Worm (Caenorhabditis elegans) whole organism, young adult: ENCODE data around the gene F38E1.10.
A peak's percentile ranks its signal among the peaks of the same experiment; 100 is the strongest.

Source experiments
- B0019.2 ChIP-seq: fragments of 200-800 bp; sonication (Bioruptor generic); conservative IDR thresholded peaks from 2 replicates; pipeline ENCODE4 v1.3.6; 2022; ENCODE audit warnings: missing genetic modification reagents, missing genetic modification characterization, missing compliant biosample characterization
- B0336.3 ChIP-seq: fragments of 200-800 bp; sonication (Bioruptor generic); IDR thresholded peaks from 2 replicates; pipeline ENCODE4 v1.3.6; 2022; ENCODE audit warnings: missing genetic modification characterization, missing compliant biosample characterization
- D2030.7 ChIP-seq: fragments of 200-800 bp; sonication (Bioruptor generic); IDR thresholded peaks from 2 replicates; pipeline ENCODE4 v1.3.6; 2022; ENCODE audit warnings: missing genetic modification reagents, missing genetic modification characterization, missing compliant biosample characterization
- T07F8.4 ChIP-seq: sonication (generic microtip); optimal IDR thresholded peaks from 2 replicates; lab custom pipeline; 2016; ENCODE audit warnings: mild to moderate bottlenecking, missing genetic modification characterization, moderate library complexity, missing compliant biosample characterization
- T26A5.8 ChIP-seq: sonication (generic microtip); optimal IDR thresholded peaks from 2 replicates; lab custom pipeline; 2016; ENCODE audit warnings: missing genetic modification characterization, missing compliant biosample characterization
- Y53G8AR.9 ChIP-seq: fragments of 200-800 bp; sonication (Bioruptor generic); conservative IDR thresholded peaks from 2 replicates; pipeline ENCODE4 v1.3.6; 2022; ENCODE audit warnings: missing genetic modification reagents, missing genetic modification characterization, missing compliant biosample characterization
- Y79H2A.3 ChIP-seq: fragments of 200-800 bp; sonication (Bioruptor generic); conservative IDR thresholded peaks from 2 replicates; pipeline ENCODE4 v1.3.6; 2022; ENCODE audit warnings: missing genetic modification reagents, missing genetic modification characterization, missing compliant biosample characterization
- Y95B8A.8 ChIP-seq: fragments of 200-800 bp; sonication (Bioruptor generic); IDR thresholded peaks from 2 replicates; pipeline ENCODE4 v1.3.6; 2022; ENCODE audit warnings: missing genetic modification reagents, missing genetic modification characterization, missing compliant biosample characterization
- ZK185.1 ChIP-seq: sonication (generic microtip); optimal IDR thresholded peaks from 2 replicates; lab custom pipeline; 2016; ENCODE audit warnings: mild to moderate bottlenecking, missing genetic modification characterization, missing compliant biosample characterization; ENCODE audit not compliant: poor library complexity, severe bottlenecking
- ama-1 ChIP-seq, 3 experiments: fragments of 150-350 bp in 1 of 3; sonication (generic microtip) in 2 of 3; optimal IDR thresholded peaks; 2 replicates each; lab custom pipeline; 2014 to 2018; ENCODE audit warnings: missing biosample characterization in 2 of 3, missing genetic modification characterization in 2 of 3, missing genetic modification reagents in 2 of 3
- aptf-2 ChIP-seq: fragments of 200-800 bp; sonication (Bioruptor generic); conservative IDR thresholded peaks from 2 replicates; pipeline ENCODE4 v1.3.6; 2022; ENCODE audit warnings: missing genetic modification reagents, missing genetic modification characterization, missing compliant biosample characterization
- aptf-3 ChIP-seq: fragments of 200-800 bp; sonication (Bioruptor generic); IDR thresholded peaks from 2 replicates; pipeline ENCODE4 v1.3.6; 2022; ENCODE audit warnings: missing genetic modification characterization, missing compliant biosample characterization
- atf-7 ChIP-seq: sonication (generic microtip); optimal IDR thresholded peaks from 2 replicates; lab custom pipeline; 2017; ENCODE audit warnings: mild to moderate bottlenecking, missing genetic modification characterization, missing compliant biosample characterization
- attf-3 ChIP-seq: fragments of 200-800 bp; sonication (Bioruptor generic); conservative IDR thresholded peaks from 2 replicates; pipeline ENCODE4 v1.3.6; 2022; ENCODE audit warnings: missing genetic modification reagents, missing genetic modification characterization, missing compliant biosample characterization
- cebp-1 ChIP-seq, 2 experiments: fragments of 200-800 bp in 1 of 2; sonication (Bioruptor generic) in 1 of 2; sonication (generic microtip) in 1 of 2; IDR thresholded peaks in 1 of 2; optimal IDR thresholded peaks in 1 of 2; 2 replicates each; pipeline versions ENCODE4 v1.3.6 to Lab custom; 2017 to 2022; ENCODE audit warnings: missing compliant biosample characterization in 2 of 2, missing genetic modification characterization in 2 of 2, mild to moderate bottlenecking in 1 of 2, missing genetic modification reagents in 1 of 2, moderate library complexity in 1 of 2
- ceh-100 ChIP-seq: fragments of 200-800 bp; sonication (Bioruptor generic); IDR thresholded peaks from 2 replicates; pipeline ENCODE4 v1.3.6; 2022; ENCODE audit warnings: missing genetic modification reagents, missing genetic modification characterization, missing compliant biosample characterization
- ceh-91 ChIP-seq: fragments of 200-800 bp; sonication (Bioruptor generic); IDR thresholded peaks from 2 replicates; pipeline ENCODE4 v1.3.6; 2022; ENCODE audit warnings: missing genetic modification reagents, missing genetic modification characterization, missing compliant biosample characterization
- chd-7 ChIP-seq: sonication (generic microtip); optimal IDR thresholded peaks from 2 replicates; lab custom pipeline; 2016; ENCODE audit warnings: mild to moderate bottlenecking, missing genetic modification characterization, moderate library complexity, missing compliant biosample characterization
- die-1 ChIP-seq: sonication (generic microtip); optimal IDR thresholded peaks from 2 replicates; lab custom pipeline; 2016; ENCODE audit warnings: missing genotype, mild to moderate bottlenecking, missing genetic modification characterization, missing compliant biosample characterization
- dpl-1 ChIP-seq: fragments of 150-350 bp; optimal IDR thresholded peaks from 2 replicates; lab custom pipeline; 2014; ENCODE audit warnings: missing biosample characterization, missing genetic modification reagents, missing genetic modification characterization
- efl-1 ChIP-seq: fragments of 150-350 bp; optimal IDR thresholded peaks from 2 replicates; lab custom pipeline; 2014; ENCODE audit warnings: missing biosample characterization, missing genetic modification reagents, missing genetic modification characterization
- egl-44 ChIP-seq: fragments of 200-800 bp; sonication (Bioruptor generic); IDR thresholded peaks from 2 replicates; pipeline ENCODE4 v1.3.6; 2022; ENCODE audit warnings: missing genetic modification reagents, missing genetic modification characterization, missing compliant biosample characterization
- ekl-4 ChIP-seq: fragments of 200-800 bp; sonication (Bioruptor generic); IDR thresholded peaks from 2 replicates; pipeline ENCODE4 v1.3.6; 2022; ENCODE audit warnings: missing genetic modification reagents, missing genetic modification characterization, missing compliant biosample characterization
- ets-4 ChIP-seq: fragments of 200-800 bp; sonication (Bioruptor generic); optimal IDR thresholded peaks from 2 replicates; lab custom pipeline; 2018; ENCODE audit warnings: mild to moderate bottlenecking, missing genetic modification characterization, missing compliant biosample characterization
- gei-17 ChIP-seq: fragments of 200-800 bp; sonication (Bioruptor generic); optimal IDR thresholded peaks from 2 replicates; lab custom pipeline; 2018; ENCODE audit warnings: mild to moderate bottlenecking, missing genetic modification characterization, missing compliant biosample characterization
- hrde-1 ChIP-seq: sonication (generic microtip); optimal IDR thresholded peaks from 2 replicates; lab custom pipeline; 2016; ENCODE audit warnings: missing genetic modification characterization, mild to moderate bottlenecking, missing compliant biosample characterization, moderate library complexity, missing genotype, missing genetic modification reagents, borderline replicate concordance
- lsy-27 ChIP-seq: sonication (generic microtip); optimal IDR thresholded peaks from 2 replicates; lab custom pipeline; 2017; ENCODE audit warnings: missing genetic modification characterization, mild to moderate bottlenecking, missing compliant biosample characterization, antibody characterized with exemption, missing genotype, borderline replicate concordance; ENCODE audit not compliant: insufficient read depth
- madf-10 ChIP-seq: sonication (generic microtip); optimal IDR thresholded peaks from 2 replicates; lab custom pipeline; 2016; ENCODE audit warnings: mild to moderate bottlenecking, missing genetic modification characterization, missing compliant biosample characterization
- madf-3 ChIP-seq: fragments of 200-800 bp; sonication (Bioruptor generic); IDR thresholded peaks from 2 replicates; pipeline ENCODE4 v1.3.6; 2022; ENCODE audit warnings: missing genetic modification reagents, missing genetic modification characterization, missing compliant biosample characterization
- mcd-1 ChIP-seq: fragments of 200-800 bp; sonication (Bioruptor generic); IDR thresholded peaks from 2 replicates; pipeline ENCODE4 v1.3.6; 2022; ENCODE audit warnings: missing genetic modification reagents, missing genetic modification characterization, missing compliant biosample characterization
- mel-28 ChIP-seq: sonication (generic microtip); optimal IDR thresholded peaks from 2 replicates; lab custom pipeline; 2016; ENCODE audit warnings: borderline replicate concordance, mild to moderate bottlenecking, missing genetic modification characterization, missing compliant biosample characterization
- mxl-1 ChIP-seq: sonication (generic microtip); optimal IDR thresholded peaks from 2 replicates; lab custom pipeline; 2016; ENCODE audit warnings: missing genetic modification characterization, missing compliant biosample characterization
- nfya-1 ChIP-seq: sonication (generic microtip); optimal IDR thresholded peaks from 2 replicates; lab custom pipeline; 2017; ENCODE audit warnings: antibody characterized with exemption, missing compliant biosample characterization, missing genetic modification characterization, borderline replicate concordance; ENCODE audit not compliant: insufficient read depth
- nfya-2 ChIP-seq: fragments of 200-800 bp; sonication (Bioruptor generic); IDR thresholded peaks from 2 replicates; pipeline ENCODE4 v1.3.6; 2022; ENCODE audit warnings: missing genetic modification reagents, missing genetic modification characterization, missing compliant biosample characterization
- nhr-120 ChIP-seq: fragments of 200-800 bp; sonication (Bioruptor generic); IDR thresholded peaks from 2 replicates; pipeline ENCODE4 v1.3.6; 2022; ENCODE audit warnings: missing genetic modification characterization, missing compliant biosample characterization
- rec-8 ChIP-seq, 2 experiments: sonication (generic microtip); optimal IDR thresholded peaks; 2 replicates each; lab custom pipeline; 2016; ENCODE audit warnings: mild to moderate bottlenecking in 2 of 2, missing genetic modification characterization in 2 of 2, missing genetic modification reagents in 2 of 2, missing genotype in 2 of 2, missing biosample characterization in 1 of 2, missing compliant biosample characterization in 1 of 2, moderate library complexity in 1 of 2
- rpc-1 ChIP-seq, 2 experiments: fragments of 150-350 bp in 1 of 2; sonication (generic microtip) in 1 of 2; optimal IDR thresholded peaks; 2 replicates each; lab custom pipeline; 2014 to 2018; ENCODE audit warnings: missing biosample characterization in 1 of 2, missing genetic modification characterization in 1 of 2, missing genetic modification reagents in 1 of 2, missing genotype in 1 of 2
- sea-2 ChIP-seq: fragments of 200-800 bp; sonication (Bioruptor generic); IDR thresholded peaks from 2 replicates; pipeline ENCODE4 v1.3.6; 2022; ENCODE audit warnings: missing genetic modification characterization, missing compliant biosample characterization
- snpc-1.3 ChIP-seq: sonication (generic microtip); optimal IDR thresholded peaks from 2 replicates; lab custom pipeline; 2017; ENCODE audit warnings: missing genetic modification characterization, mild to moderate bottlenecking, missing compliant biosample characterization, antibody characterized with exemption, moderate library complexity, missing genotype, missing genetic modification reagents; ENCODE audit not compliant: insufficient read depth
- tbp1 ChIP-seq: fragments of 200-800 bp; sonication (Bioruptor generic); optimal IDR thresholded peaks from 2 replicates; lab custom pipeline; 2018; ENCODE audit warnings: mild to moderate bottlenecking, missing genetic modification characterization, missing compliant biosample characterization
- tbx-9 ChIP-seq: sonication (generic microtip); optimal IDR thresholded peaks from 2 replicates; lab custom pipeline; 2016; ENCODE audit warnings: borderline replicate concordance, missing genetic modification characterization, inconsistent platforms, missing compliant biosample characterization
- zfh-2 ChIP-seq: fragments of 200-800 bp; sonication (Bioruptor generic); conservative IDR thresholded peaks from 2 replicates; pipeline ENCODE4 v1.3.6; 2022; ENCODE audit warnings: missing genetic modification reagents, missing genetic modification characterization, missing compliant biosample characterization
- ztf-18 ChIP-seq: sonication (generic microtip); optimal IDR thresholded peaks from 2 replicates; lab custom pipeline; 2016; ENCODE audit warnings: missing genotype, mild to moderate bottlenecking, missing genetic modification characterization, missing compliant biosample characterization
- ztf-25 ChIP-seq: fragments of 200-800 bp; sonication (Bioruptor generic); IDR thresholded peaks from 2 replicates; pipeline ENCODE4 v1.3.6; 2022; ENCODE audit warnings: missing genetic modification reagents, missing genetic modification characterization, missing compliant biosample characterization
- ztf-26 ChIP-seq: sonication (generic microtip); optimal IDR thresholded peaks from 2 replicates; lab custom pipeline; 2017; ENCODE audit warnings: missing genetic modification characterization, missing compliant biosample characterization
- ztf-28 ChIP-seq: fragments of 200-800 bp; sonication (Bioruptor generic); IDR thresholded peaks from 2 replicates; pipeline ENCODE4 v1.3.6; 2022; ENCODE audit warnings: missing genetic modification reagents, missing genetic modification characterization, missing compliant biosample characterization
- ztf-6 ChIP-seq: fragments of 200-800 bp; sonication (Bioruptor generic); IDR thresholded peaks from 2 replicates; pipeline ENCODE4 v1.3.6; 2022; ENCODE audit warnings: missing genetic modification reagents, missing genetic modification characterization, missing compliant biosample characterization

F38E1.10 gene

ce11 chrV:8359113-8359564 lies 16.2 kb downstream of the F38E1.10 start, which contains the start of gene mpdu-1:
Gene mpdu-1, minus strand, starts transcription at chrV:8359163.
- TF ChIP-seq ceh-91 (GFP tag; lab: Robert Waterston, UW) (no peak), die-1 (tag; lab: Kevin White, UChicago) (no peak), lsy-27 (tag; lab: Kevin White, UChicago) (no peak), dpl-1 (GFP tag; lab: Kevin White, UChicago) (peak; percentile 28), rec-8 (tag; optimal IDR thresholded peaks at IDR 0.05; lab: Kevin White, UChicago) (no peak), nfya-1 (tag; lab: Kevin White, UChicago) (no peak), nfya-2 (no peak), rpc-1 (optimal IDR thresholded peaks at IDR 0.05; lab: Kevin White, UChicago) (no peak), rpc-1 (tag; optimal IDR thresholded peaks at IDR 0.05; lab: Kevin White, UChicago) (no peak), mel-28 (tag; lab: Kevin White, UChicago) (no peak), chd-7 (tag; lab: Kevin White, UChicago) (no peak), ZK185.1 (tag; lab: Kevin White, UChicago) (peak; percentile 12), T26A5.8 (tag; lab: Kevin White, UChicago) (no peak), D2030.7 (GFP tag; lab: Robert Waterston, UW) (no peak), egl-44 (GFP tag; lab: Robert Waterston, UW) (no peak), mcd-1 (GFP tag; lab: Robert Waterston, UW) (no peak; the same call in 1 of the 2 replicates), Y79H2A.3 (GFP tag; lab: Robert Waterston, UW) (no peak), aptf-3 (no peak), madf-3 (GFP tag; lab: Robert Waterston, UW) (no peak), ets-4 (GFP tag; lab: Kevin White, UChicago) (no peak), attf-3 (GFP tag; lab: Robert Waterston, UW) (no peak), snpc-1.3 (tag; lab: Kevin White, UChicago) (peak; percentile 20), ceh-100 (no peak), ztf-6 (no peak), hrde-1 (no peak), cebp-1 (GFP tag; IDR thresholded peaks at IDR 0.05; lab: Robert Waterston, UW) (no peak), cebp-1 (tag; optimal IDR thresholded peaks at IDR 0.05; lab: Kevin White, UChicago) (no peak), madf-10 (tag; lab: Kevin White, UChicago) (no peak), gei-17 (no peak), tbx-9 (tag; lab: Kevin White, UChicago) (no peak), sea-2 (no peak), ztf-18 (tag; lab: Kevin White, UChicago) (peak; percentile 94), ztf-25 (GFP tag; lab: Robert Waterston, UW) (no peak), nhr-120 (no peak), efl-1 (GFP tag; lab: Kevin White, UChicago) (peak; percentile 26), ztf-28 (GFP tag; lab: Robert Waterston, UW) (no peak), tbp1 (no peak), ama-1 (optimal IDR thresholded peaks at IDR 0.05; lab: Kevin White, UChicago) (no peak), ama-1 (GFP tag; optimal IDR thresholded peaks at IDR 0.05; lab: Kevin White, UChicago) (no peak), ekl-4 (GFP tag; lab: Robert Waterston, UW) (no peak), B0019.2 (GFP tag; lab: Robert Waterston, UW) (no peak), aptf-2 (GFP tag; lab: Robert Waterston, UW) (no peak), Y53G8AR.9 (no peak), atf-7 (tag; lab: Kevin White, UChicago) (no peak), T07F8.4 (tag; lab: Kevin White, UChicago) (no peak), zfh-2 (GFP tag; lab: Robert Waterston, UW) (no peak), B0336.3 (GFP tag; lab: Robert Waterston, UW) (no peak), ztf-26 (no peak), Y95B8A.8 (GFP tag; lab: Robert Waterston, UW) (no peak), mxl-1 (tag; lab: Kevin White, UChicago) (no peak)
